Worm (Caenorhabditis elegans) whole organism, mixed stage, embryonic: ENCODE data around the gene ZK512.2.

Experiments used
- bed-3 ChIP-seq: fragments of 200-800 bp; sonication (Bioruptor generic); optimal IDR thresholded peaks from 3 replicates; lab custom pipeline; 2018; ENCODE audit warnings: mild to moderate bottlenecking, missing genetic modification characterization, moderate library complexity, missing compliant biosample characterization
- blmp-1 ChIP-seq: fragments of 150-350 bp; optimal IDR thresholded peaks from 2 replicates; lab custom pipeline; 2014; ENCODE audit warnings: missing biosample characterization, missing genetic modification characterization
- ceh-39 ChIP-seq: fragments of 150-350 bp; optimal IDR thresholded peaks from 2 replicates; lab custom pipeline; 2014; ENCODE audit warnings: missing biosample characterization, missing genetic modification characterization
- ceh-43 ChIP-seq: fragments of 200-800 bp; sonication (Bioruptor generic); optimal IDR thresholded peaks from 2 replicates; lab custom pipeline; 2018; ENCODE audit warnings: mild to moderate bottlenecking, missing genetic modification characterization, moderate library complexity, missing compliant biosample characterization
- ceh-83 ChIP-seq: fragments of 200-800 bp; sonication (Bioruptor generic); optimal IDR thresholded peaks from 2 replicates; lab custom pipeline; 2018; ENCODE audit warnings: mild to moderate bottlenecking, missing genetic modification characterization, missing compliant biosample characterization
- ces-1 ChIP-seq: fragments of 150-350 bp; optimal IDR thresholded peaks from 2 replicates; lab custom pipeline; 2014; ENCODE audit warnings: missing biosample characterization, missing genetic modification reagents, missing genetic modification characterization
- cnd-1 ChIP-seq: fragments of 200-800 bp; sonication (Bioruptor generic); optimal IDR thresholded peaks from 2 replicates; lab custom pipeline; 2018; ENCODE audit warnings: mild to moderate bottlenecking, missing genetic modification characterization, missing compliant biosample characterization
- drap-1 ChIP-seq: fragments of 200-800 bp; sonication (Bioruptor generic); optimal IDR thresholded peaks from 3 replicates; lab custom pipeline; 2018; ENCODE audit warnings: mild to moderate bottlenecking, missing genetic modification characterization, missing compliant biosample characterization
- elt-1 ChIP-seq: sonication (generic microtip); optimal IDR thresholded peaks from 2 replicates; lab custom pipeline; 2017; ENCODE audit warnings: missing genetic modification characterization, mild to moderate bottlenecking, missing compliant biosample characterization, antibody characterized with exemption, moderate library complexity, borderline replicate concordance; ENCODE audit not compliant: insufficient read depth
- elt-3 ChIP-seq: fragments of 150-350 bp; optimal IDR thresholded peaks from 2 replicates; lab custom pipeline; 2014; ENCODE audit warnings: missing biosample characterization, missing genetic modification characterization
- ham-2 ChIP-seq: fragments of 200-800 bp; sonication (Bioruptor generic); optimal IDR thresholded peaks from 2 replicates; lab custom pipeline; 2018; ENCODE audit warnings: mild to moderate bottlenecking, missing genetic modification characterization, missing compliant biosample characterization
- hlh-1 ChIP-seq: fragments of 150-350 bp; optimal IDR thresholded peaks from 2 replicates; lab custom pipeline; 2014; ENCODE audit warnings: missing biosample characterization, missing genetic modification reagents, missing genetic modification characterization
- lin-32 ChIP-seq: fragments of 200-800 bp; sonication (Bioruptor generic); optimal IDR thresholded peaks from 2 replicates; lab custom pipeline; 2018; ENCODE audit warnings: mild to moderate bottlenecking, missing genetic modification characterization, missing compliant biosample characterization
- lsy-2 ChIP-seq: fragments of 150-350 bp; optimal IDR thresholded peaks from 2 replicates; lab custom pipeline; 2014; ENCODE audit warnings: missing biosample characterization, missing genetic modification characterization
- mab-5 ChIP-seq: fragments of 150-350 bp; optimal IDR thresholded peaks from 2 replicates; lab custom pipeline; 2014; ENCODE audit warnings: missing biosample characterization, missing genetic modification characterization
- mep-1 ChIP-seq: fragments of 150-350 bp; optimal IDR thresholded peaks from 2 replicates; lab custom pipeline; 2017; ENCODE audit warnings: missing biosample characterization, missing genetic modification reagents, missing genetic modification characterization, inconsistent platforms
- mls-2 ChIP-seq: sonication (generic microtip); optimal IDR thresholded peaks from 2 replicates; lab custom pipeline; 2016; ENCODE audit warnings: mild to moderate bottlenecking, missing genetic modification characterization, moderate library complexity, missing compliant biosample characterization
- nhr-12 ChIP-seq: fragments of 150-350 bp; optimal IDR thresholded peaks from 2 replicates; lab custom pipeline; 2014; ENCODE audit warnings: missing biosample characterization, missing genetic modification characterization
- nhr-2 ChIP-seq: fragments of 150-350 bp; optimal IDR thresholded peaks from 2 replicates; lab custom pipeline; 2014; ENCODE audit warnings: missing biosample characterization, missing genetic modification characterization
- nhr-28 ChIP-seq: fragments of 150-350 bp; optimal IDR thresholded peaks from 2 replicates; lab custom pipeline; 2014; ENCODE audit warnings: missing biosample characterization, missing genetic modification characterization
- nhr-76 ChIP-seq: sonication (generic microtip); optimal IDR thresholded peaks from 2 replicates; lab custom pipeline; 2017; ENCODE audit warnings: missing biosample characterization, missing genetic modification characterization
- sem-2 ChIP-seq: fragments of 200-800 bp; sonication (Bioruptor generic); optimal IDR thresholded peaks from 2 replicates; lab custom pipeline; 2018; ENCODE audit warnings: mild to moderate bottlenecking, missing genetic modification characterization, missing compliant biosample characterization
- snpc-4 ChIP-seq: fragments of 150-350 bp; optimal IDR thresholded peaks from 2 replicates; lab custom pipeline; 2014; ENCODE audit warnings: missing biosample characterization, missing genetic modification characterization
- sptf-1 ChIP-seq: sonication (generic microtip); optimal IDR thresholded peaks from 2 replicates; lab custom pipeline; 2017; ENCODE audit warnings: mild to moderate bottlenecking, missing genetic modification characterization, moderate library complexity, missing compliant biosample characterization
- unc-120 ChIP-seq: sonication (generic microtip); optimal IDR thresholded peaks from 2 replicates; lab custom pipeline; 2017; ENCODE audit warnings: missing genetic modification characterization, missing compliant biosample characterization; ENCODE audit not compliant: poor library complexity, severe bottlenecking
- unc-39 ChIP-seq: fragments of 150-350 bp; optimal IDR thresholded peaks from 2 replicates; lab custom pipeline; 2014; ENCODE audit warnings: missing biosample characterization, missing genetic modification characterization
- zip-8 ChIP-seq: fragments of 150-350 bp; optimal IDR thresholded peaks from 2 replicates; lab custom pipeline; 2014; ENCODE audit warnings: missing biosample characterization, missing genetic modification characterization
- ztf-11 ChIP-seq: fragments of 150-350 bp; optimal IDR thresholded peaks from 2 replicates; lab custom pipeline; 2014; ENCODE audit warnings: missing biosample characterization, missing genetic modification characterization

Gene ZK512.2

ce11 chrIII:9144744-9145390 lies at the start of gene ZK512.2, which contains the start of gene ZK512.4:
ZK512.2 (minus strand) TSS chrIII:9144794.
ZK512.4 (plus strand) TSS chrIII:9145340.
- no peak for TF ChIP-seq zip-8 (tag; lab: Kevin White, UChicago)
- no peak for TF ChIP-seq ceh-43
- peak; percentile 53 for TF ChIP-seq ces-1 (GFP tag; lab: Kevin White, UChicago)
- no peak for TF ChIP-seq lin-32 (GFP tag; lab: Kevin White, UChicago)
- TF ChIP-seq ztf-11 (tag; lab: Kevin White, UChicago) = no peak
- TF ChIP-seq unc-39 (tag; lab: Kevin White, UChicago) = no peak
- no peak for TF ChIP-seq drap-1 (GFP tag; lab: Kevin White, UChicago)
- peak; percentile 24 for TF ChIP-seq lsy-2 (tag; lab: Kevin White, UChicago)

DNA sequence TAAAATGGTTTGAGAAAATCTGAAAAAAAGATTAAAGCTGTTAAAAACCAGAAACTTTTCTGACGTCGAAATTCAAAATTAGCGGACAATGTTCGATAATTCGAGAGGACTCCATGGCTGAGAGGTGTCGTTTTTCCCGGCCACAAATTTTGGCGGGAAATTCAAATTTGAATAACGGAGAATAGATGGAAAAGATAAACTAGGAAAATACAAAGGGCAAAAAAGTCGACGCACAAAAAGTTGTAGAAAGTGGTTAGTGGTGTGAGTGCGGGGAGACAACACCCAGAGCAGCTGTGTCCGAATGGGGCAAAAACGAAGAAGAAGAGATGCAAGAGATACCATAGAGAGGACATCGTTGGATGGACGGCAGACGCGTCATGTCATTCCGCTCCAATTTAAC lies 46.5 kb upstream of the ZK512.2 start, which contains the start of gene cls-3:
TSS of gene cls-3 (minus strand) at position 19 of the 400 bp plus-strand sequence.
- TF ChIP-seq ham-2 (GFP tag; lab: Kevin White, UChicago) = no peak
- TF ChIP-seq bed-3 (GFP tag; lab: Kevin White, UChicago) = no peak
- TF ChIP-seq snpc-4 (tag; lab: Kevin White, UChicago) = no peak
- TF ChIP-seq hlh-1 (tag; lab: Kevin White, UChicago) = peak; percentile 40
- no peak for TF ChIP-seq unc-120
- no peak for TF ChIP-seq unc-39 (tag; lab: Kevin White, UChicago)
- no peak for TF ChIP-seq mls-2 (tag; lab: Kevin White, UChicago)
- TF ChIP-seq ces-1 (GFP tag; lab: Kevin White, UChicago) = peak; percentile 20
- no peak for TF ChIP-seq blmp-1
- TF ChIP-seq cnd-1 (tag; lab: Kevin White, UChicago) = peak; percentile 35
- no peak for TF ChIP-seq elt-1 (tag; lab: Kevin White, UChicago)
- no peak for TF ChIP-seq mep-1 (tag; lab: Kevin White, UChicago)
- peak; percentile 8 for TF ChIP-seq ceh-83
- TF ChIP-seq nhr-2 (tag; lab: Kevin White, UChicago) = no peak
- no peak for TF ChIP-seq mab-5 (tag; lab: Kevin White, UChicago)
- no peak for TF ChIP-seq nhr-12 (tag; lab: Kevin White, UChicago)
- no peak for TF ChIP-seq lin-32 (GFP tag; lab: Kevin White, UChicago)
- no peak for TF ChIP-seq ceh-39 (tag; lab: Kevin White, UChicago)

DNA sequence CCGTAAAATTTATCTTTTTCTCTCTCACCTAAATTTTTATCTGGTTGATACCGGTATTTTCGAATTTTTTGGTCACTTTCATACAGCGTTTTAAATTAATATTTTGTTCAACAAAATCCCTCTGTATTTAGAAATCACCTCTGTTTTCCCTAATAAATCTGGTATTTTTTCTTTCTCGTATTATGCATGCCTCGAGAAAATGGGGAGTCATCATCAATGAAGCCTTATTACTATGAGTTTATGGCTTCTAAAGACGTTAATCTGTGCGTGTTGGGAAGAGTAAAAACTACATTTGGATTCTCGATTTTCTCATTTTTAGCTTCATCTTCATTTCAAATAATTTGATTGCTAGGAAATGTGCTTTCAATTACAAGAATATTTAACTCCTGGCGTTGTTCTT lies 41.1 kb upstream of the ZK512.2 start, which contains the start of gene ZC84.7:
TSS of gene ZC84.7 (plus strand) at position 301 of the 400 bp plus-strand sequence.
- TF ChIP-seq zip-8 (tag; lab: Kevin White, UChicago) (no peak), nhr-28 (tag; lab: Kevin White, UChicago) (no peak), unc-39 (tag; lab: Kevin White, UChicago) (no peak), lsy-2 (tag; lab: Kevin White, UChicago) (no peak), sptf-1 (tag; lab: Kevin White, UChicago) (no peak), sem-2 (no peak), nhr-2 (tag; lab: Kevin White, UChicago) (no peak), mls-2 (tag; lab: Kevin White, UChicago) (no peak), blmp-1 (no peak), nhr-76 (no peak), ztf-11 (tag; lab: Kevin White, UChicago) (no peak), elt-3 (tag; lab: Kevin White, UChicago) (no peak), ham-2 (GFP tag; lab: Kevin White, UChicago) (no peak)

ce11 chrIII:9181246-9181645 lies 36.7 kb upstream of the ZK512.2 start, which contains the start of gene tax-4:
tax-4 (plus strand) TSS chrIII:9181546.
- no peak for TF ChIP-seq ceh-39 (tag; lab: Kevin White, UChicago)
- no peak for TF ChIP-seq mep-1 (tag; lab: Kevin White, UChicago)
- TF ChIP-seq blmp-1 = no peak
- no peak for TF ChIP-seq ceh-83
- TF ChIP-seq ceh-43 = no peak
- TF ChIP-seq elt-1 (tag; lab: Kevin White, UChicago) = no peak
- no peak for TF ChIP-seq mab-5 (tag; lab: Kevin White, UChicago)
- TF ChIP-seq sem-2 = no peak
- TF ChIP-seq lsy-2 (tag; lab: Kevin White, UChicago) = no peak
- TF ChIP-seq nhr-12 (tag; lab: Kevin White, UChicago) = no peak
- TF ChIP-seq drap-1 (GFP tag; lab: Kevin White, UChicago) = no peak
- TF ChIP-seq elt-3 (tag; lab: Kevin White, UChicago) = no peak
- no peak for TF ChIP-seq ham-2 (GFP tag; lab: Kevin White, UChicago)
- TF ChIP-seq nhr-28 (tag; lab: Kevin White, UChicago) = no peak
- TF ChIP-seq ces-1 (GFP tag; lab: Kevin White, UChicago) = no peak
- TF ChIP-seq hlh-1 (tag; lab: Kevin White, UChicago) = no peak
- TF ChIP-seq bed-3 (GFP tag; lab: Kevin White, UChicago) = no peak
- no peak for TF ChIP-seq zip-8 (tag; lab: Kevin White, UChicago)
